Fruit fly (Drosophila melanogaster): ENCODE results near the gene CG13308.

CG13308 gene

dm6 chr3L:8777313-8777924 lies 30.9 kb upstream of the CG13308 start:
- TF ChIP-seq CG9705 (GFP tag; optimal IDR thresholded peaks at IDR 0.05): no peak
- no peak for TF ChIP-seq jim (GFP tag; optimal IDR thresholded peaks at IDR 0.05)
- TF ChIP-seq Hr83 (GFP tag; optimal IDR thresholded peaks at IDR 0.05; ENCODE audit: poor library complexity, severe bottlenecking): no peak
- no peak for TF ChIP-seq Jra (GFP tag; optimal IDR thresholded peaks at IDR 0.05)
- TF ChIP-seq Hr78 (GFP tag; optimal IDR thresholded peaks at IDR 0.05): no peak
- no peak for TF ChIP-seq Hnf4 (GFP tag; optimal IDR thresholded peaks at IDR 0.05)
- no peak for TF ChIP-seq Dfd (GFP tag; optimal IDR thresholded peaks at IDR 0.05)
- no peak for TF ChIP-seq pan (optimal IDR thresholded peaks at IDR 0.05)
- no peak for TF ChIP-seq sv (GFP tag; optimal IDR thresholded peaks at IDR 0.05)
- TF ChIP-seq GATAd (GFP tag; optimal IDR thresholded peaks at IDR 0.05): no peak
- peak; percentile 13 for TF ChIP-seq rgr (GFP tag; optimal IDR thresholded peaks at IDR 0.05)
- TF ChIP-seq ey (GFP tag; optimal IDR thresholded peaks at IDR 0.05): peak; percentile 1
- TF ChIP-seq Dif (GFP tag; optimal IDR thresholded peaks at IDR 0.05; ENCODE audit: partially characterized antibody): no peak
- no peak for TF ChIP-seq Myc (optimal IDR thresholded peaks at IDR 0.05)
- TF ChIP-seq usp (GFP tag; optimal IDR thresholded peaks at IDR 0.05): no peak
- TF ChIP-seq tai (GFP tag; optimal IDR thresholded peaks at IDR 0.05): no peak
- TF ChIP-seq Mio (GFP tag; optimal IDR thresholded peaks at IDR 0.05): no peak
- TF ChIP-seq CrebA (GFP tag; optimal IDR thresholded peaks at IDR 0.05; ENCODE audit: borderline replicate concordance): no peak
- peak; percentile 24 for TF ChIP-seq HLH106 (tag; optimal IDR thresholded peaks at IDR 0.05)
- no peak for TF ChIP-seq fru (GFP tag; optimal IDR thresholded peaks at IDR 0.05)
- TF ChIP-seq CG32264 (GFP tag; optimal IDR thresholded peaks at IDR 0.05): no peak
- TF ChIP-seq Abd-B (GFP tag; optimal IDR thresholded peaks at IDR 0.05): no peak
- TF ChIP-seq psq (GFP tag; optimal IDR thresholded peaks at IDR 0.05): peak; percentile 24
- no peak for TF ChIP-seq dl (GFP tag; optimal IDR thresholded peaks at IDR 0.05; ENCODE audit: insufficient read depth in 1 of 2, partially characterized antibody in 2 of 2)
- TF ChIP-seq brk (GFP tag; optimal IDR thresholded peaks at IDR 0.05): peak; percentile 31
- TF ChIP-seq lola (GFP tag; optimal IDR thresholded peaks at IDR 0.05): no peak
- TF ChIP-seq Rel (GFP tag; optimal IDR thresholded peaks at IDR 0.05): no peak
- TF ChIP-seq Rel (tag; optimal IDR thresholded peaks at IDR 0.05): peak; percentile 96
- TF ChIP-seq foxo (GFP tag; optimal IDR thresholded peaks at IDR 0.05): peak in 1 of 2 experiments; percentile 4
- TF ChIP-seq dmrt93B (GFP tag; optimal IDR thresholded peaks at IDR 0.05): no peak
- TF ChIP-seq N (GFP tag; optimal IDR thresholded peaks at IDR 0.05): no peak
- TF ChIP-seq h (GFP tag; optimal IDR thresholded peaks at IDR 0.05): peak; percentile 3
- peak; percentile 16 for TF ChIP-seq OdsH (GFP tag; optimal IDR thresholded peaks at IDR 0.05)
- peak; percentile 23 for TF ChIP-seq sage (GFP tag; optimal IDR thresholded peaks at IDR 0.05)
- TF ChIP-seq br (GFP tag; optimal IDR thresholded peaks at IDR 0.05): no peak
- no peak for TF ChIP-seq woc (GFP tag; optimal IDR thresholded peaks at IDR 0.05)
- TF ChIP-seq dsf (GFP tag; optimal IDR thresholded peaks at IDR 0.05; ENCODE audit: borderline replicate concordance): no peak
- peak; percentile 64 for TF ChIP-seq Vsx2 (GFP tag; optimal IDR thresholded peaks at IDR 0.05; ENCODE audit: partially characterized antibody)
- TF ChIP-seq Sp1 (GFP tag; optimal IDR thresholded peaks at IDR 0.05): no peak

DNA sequence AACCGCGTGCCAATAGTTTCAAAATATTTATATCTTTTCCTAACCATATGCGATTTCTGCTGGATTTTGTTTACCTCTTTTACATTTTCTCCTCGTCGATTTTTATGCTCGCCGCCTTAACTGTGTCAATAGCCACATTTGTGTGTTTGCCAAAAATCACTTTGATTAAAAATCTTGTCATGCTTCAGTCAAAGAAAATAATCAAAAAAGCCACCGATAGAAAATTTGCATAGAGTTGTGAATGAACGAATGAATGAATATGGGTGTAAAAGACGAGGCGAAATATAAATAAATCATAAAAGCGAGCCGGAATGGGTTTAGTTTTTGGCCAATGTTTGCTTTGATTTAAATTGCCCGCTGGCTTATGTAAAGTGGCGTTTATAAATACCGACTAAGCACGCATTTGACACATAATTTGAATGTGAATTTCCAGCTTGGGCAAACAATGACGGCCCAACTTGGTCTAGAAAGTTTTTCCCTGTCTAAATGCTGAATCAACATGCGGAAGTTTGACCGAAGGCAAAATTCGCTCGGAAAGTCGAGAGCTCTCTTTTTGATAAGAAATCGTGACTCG lies 27.5 kb upstream of the CG13308 start:
- TF ChIP-seq Hr83 (GFP tag; optimal IDR thresholded peaks at IDR 0.05; ENCODE audit: poor library complexity, severe bottlenecking) (no peak), Hnf4 (GFP tag; optimal IDR thresholded peaks at IDR 0.05) (no peak), Dfd (GFP tag; optimal IDR thresholded peaks at IDR 0.05) (no peak), fru (GFP tag; optimal IDR thresholded peaks at IDR 0.05) (no peak), lola (GFP tag; optimal IDR thresholded peaks at IDR 0.05) (no peak), Mio (GFP tag; optimal IDR thresholded peaks at IDR 0.05) (no peak), jim (GFP tag; optimal IDR thresholded peaks at IDR 0.05) (no peak), Dif (GFP tag; optimal IDR thresholded peaks at IDR 0.05; ENCODE audit: partially characterized antibody) (no peak), Vsx2 (GFP tag; optimal IDR thresholded peaks at IDR 0.05; ENCODE audit: partially characterized antibody) (no peak), CG32264 (GFP tag; optimal IDR thresholded peaks at IDR 0.05) (no peak), tai (GFP tag; optimal IDR thresholded peaks at IDR 0.05) (no peak)

Measured in whole organism, wandering third instar larva.